Worm (Caenorhabditis elegans) whole organism, late embryonic: ENCODE data around the gene F55A4.13.

ENCODE experiments used
- C38D4.7 ChIP-seq: fragments of 200-800 bp; sonication (Bioruptor generic); optimal IDR thresholded peaks from 2 replicates; lab custom pipeline; 2018; ENCODE audit warnings: mild to moderate bottlenecking, missing genetic modification characterization, moderate library complexity, missing compliant biosample characterization
- F13H6.1 ChIP-seq: sonication (generic microtip); optimal IDR thresholded peaks from 2 replicates; lab custom pipeline; 2016; ENCODE audit warnings: missing genetic modification characterization, missing compliant biosample characterization
- K02D7.2 ChIP-seq: sonication (generic microtip); optimal IDR thresholded peaks from 2 replicates; lab custom pipeline; 2017; ENCODE audit warnings: mild to moderate bottlenecking, missing genetic modification characterization, missing compliant biosample characterization
- Y22D7AL.16 ChIP-seq: sonication (generic microtip); optimal IDR thresholded peaks from 2 replicates; lab custom pipeline; 2016; ENCODE audit warnings: missing genetic modification characterization, missing compliant biosample characterization
- ahr-1 ChIP-seq: sonication (generic microtip); optimal IDR thresholded peaks from 2 replicates; lab custom pipeline; 2016; ENCODE audit warnings: missing genetic modification characterization, missing compliant biosample characterization
- ceh-19 ChIP-seq: fragments of 200-800 bp; sonication (Bioruptor generic); optimal IDR thresholded peaks from 2 replicates; lab custom pipeline; 2018; ENCODE audit warnings: mild to moderate bottlenecking, missing genetic modification characterization, missing compliant biosample characterization
- ceh-2 ChIP-seq: sonication (generic microtip); optimal IDR thresholded peaks from 2 replicates; lab custom pipeline; 2016; ENCODE audit warnings: missing genotype, missing genetic modification characterization, missing compliant biosample characterization
- ceh-22 ChIP-seq: sonication (generic microtip); optimal IDR thresholded peaks from 2 replicates; lab custom pipeline; 2017; ENCODE audit warnings: missing biosample characterization, missing genetic modification characterization
- ceh-24 ChIP-seq: sonication (generic microtip); optimal IDR thresholded peaks from 2 replicates; lab custom pipeline; 2016; ENCODE audit warnings: mild to moderate bottlenecking, missing genetic modification characterization, missing compliant biosample characterization
- ceh-30 ChIP-seq: fragments of 150-350 bp; optimal IDR thresholded peaks from 2 replicates; lab custom pipeline; 2014; ENCODE audit warnings: missing biosample characterization, missing genetic modification characterization
- ceh-31 ChIP-seq: sonication (generic microtip); optimal IDR thresholded peaks from 2 replicates; lab custom pipeline; 2016; ENCODE audit warnings: missing genetic modification characterization, missing compliant biosample characterization
- ceh-34 ChIP-seq: sonication (generic microtip); optimal IDR thresholded peaks from 2 replicates; lab custom pipeline; 2016; ENCODE audit warnings: mild to moderate bottlenecking, missing genetic modification characterization, missing compliant biosample characterization
- ceh-45 ChIP-seq: fragments of 200-800 bp; sonication (Bioruptor generic); IDR thresholded peaks from 2 replicates; pipeline ENCODE4 v1.3.6; 2022; ENCODE audit warnings: missing genetic modification reagents, missing genetic modification characterization, missing compliant biosample characterization
- elt-2 ChIP-seq: sonication (generic microtip); optimal IDR thresholded peaks from 2 replicates; lab custom pipeline; 2016; ENCODE audit warnings: missing genetic modification reagents, missing genetic modification characterization, missing compliant biosample characterization
- elt-4 ChIP-seq: sonication (generic microtip); optimal IDR thresholded peaks from 2 replicates; lab custom pipeline; 2016; ENCODE audit warnings: missing genetic modification characterization, missing compliant biosample characterization
- ets-4 ChIP-seq: sonication (generic microtip); optimal IDR thresholded peaks from 2 replicates; lab custom pipeline; 2016; ENCODE audit warnings: missing genetic modification characterization, missing compliant biosample characterization
- fax-1 ChIP-seq: sonication (generic microtip); optimal IDR thresholded peaks from 2 replicates; lab custom pipeline; 2016; ENCODE audit warnings: missing genotype, missing genetic modification characterization, missing compliant biosample characterization
- fkh-6 ChIP-seq: sonication (generic microtip); optimal IDR thresholded peaks from 2 replicates; lab custom pipeline; 2016; ENCODE audit warnings: missing genetic modification characterization, missing compliant biosample characterization
- gmeb-2 ChIP-seq: sonication (generic microtip); optimal IDR thresholded peaks from 2 replicates; lab custom pipeline; 2016; ENCODE audit warnings: missing genetic modification characterization, inconsistent platforms, missing compliant biosample characterization
- hlh-15 ChIP-seq: sonication (generic microtip); optimal IDR thresholded peaks from 2 replicates; lab custom pipeline; 2016; ENCODE audit warnings: missing genetic modification characterization, missing compliant biosample characterization
- hlh-30 ChIP-seq: sonication (generic microtip); optimal IDR thresholded peaks from 2 replicates; lab custom pipeline; 2017; ENCODE audit warnings: antibody characterized with exemption, missing genetic modification characterization, missing compliant biosample characterization; ENCODE audit not compliant: insufficient read depth
- hlh-8 ChIP-seq: sonication (generic microtip); optimal IDR thresholded peaks from 2 replicates; lab custom pipeline; 2016; ENCODE audit warnings: missing genotype, missing genetic modification characterization, missing compliant biosample characterization
- madf-2 ChIP-seq: sonication (generic microtip); optimal IDR thresholded peaks from 2 replicates; lab custom pipeline; 2017; ENCODE audit warnings: missing genetic modification characterization, missing compliant biosample characterization
- nfya-1 ChIP-seq: sonication (generic microtip); optimal IDR thresholded peaks from 2 replicates; lab custom pipeline; 2017; ENCODE audit warnings: missing genetic modification characterization, mild to moderate bottlenecking, missing compliant biosample characterization, antibody characterized with exemption, moderate library complexity
- nhr-11 ChIP-seq: fragments of 150-350 bp; optimal IDR thresholded peaks from 2 replicates; lab custom pipeline; 2014; ENCODE audit warnings: missing biosample characterization, missing genetic modification characterization
- nhr-232 ChIP-seq: sonication (generic microtip); optimal IDR thresholded peaks from 2 replicates; lab custom pipeline; 2016; ENCODE audit warnings: missing genetic modification characterization, missing compliant biosample characterization
- npax-4 ChIP-seq: sonication (generic microtip); optimal IDR thresholded peaks from 2 replicates; lab custom pipeline; 2016; ENCODE audit warnings: missing genetic modification characterization, missing compliant biosample characterization
- pat-9 ChIP-seq: fragments of 200-800 bp; sonication (Bioruptor generic); optimal IDR thresholded peaks from 2 replicates; lab custom pipeline; 2018; ENCODE audit warnings: mild to moderate bottlenecking, missing genetic modification characterization, moderate library complexity, missing compliant biosample characterization
- pax-1 ChIP-seq: fragments of 150-350 bp; optimal IDR thresholded peaks from 2 replicates; lab custom pipeline; 2014; ENCODE audit warnings: missing biosample characterization, missing genetic modification characterization
- pros-1 ChIP-seq: fragments of 150-350 bp; optimal IDR thresholded peaks from 2 replicates; lab custom pipeline; 2014; ENCODE audit warnings: missing biosample characterization, missing genetic modification reagents, missing genetic modification characterization
- sdc-2 ChIP-seq: sonication (generic microtip); optimal IDR thresholded peaks from 2 replicates; lab custom pipeline; 2016; ENCODE audit warnings: missing genotype, missing genetic modification characterization, missing compliant biosample characterization
- sox-2 ChIP-seq: fragments of 200-800 bp; sonication (Bioruptor generic); IDR thresholded peaks from 2 replicates; pipeline ENCODE4 v1.3.6; 2022; ENCODE audit warnings: missing genetic modification reagents, missing genetic modification characterization, missing compliant biosample characterization
- sox-4 ChIP-seq: sonication (generic microtip); optimal IDR thresholded peaks from 2 replicates; lab custom pipeline; 2017; ENCODE audit warnings: mild to moderate bottlenecking, missing genetic modification characterization, inconsistent platforms, missing compliant biosample characterization
- syd-9 ChIP-seq: sonication (generic microtip); optimal IDR thresholded peaks from 2 replicates; lab custom pipeline; 2016; ENCODE audit warnings: mild to moderate bottlenecking, missing genetic modification characterization, moderate library complexity, missing compliant biosample characterization
- tbx-2 ChIP-seq: sonication (generic microtip); optimal IDR thresholded peaks from 2 replicates; lab custom pipeline; 2016; ENCODE audit warnings: missing genetic modification characterization, missing compliant biosample characterization
- unc-42 ChIP-seq: sonication (generic microtip); optimal IDR thresholded peaks from 2 replicates; lab custom pipeline; 2016; ENCODE audit warnings: missing genotype, missing genetic modification characterization, missing compliant biosample characterization
- ztf-16 ChIP-seq: sonication (generic microtip); optimal IDR thresholded peaks from 2 replicates; lab custom pipeline; 2017; ENCODE audit warnings: missing genetic modification characterization, missing compliant biosample characterization

F55A4.13 gene

DNA sequence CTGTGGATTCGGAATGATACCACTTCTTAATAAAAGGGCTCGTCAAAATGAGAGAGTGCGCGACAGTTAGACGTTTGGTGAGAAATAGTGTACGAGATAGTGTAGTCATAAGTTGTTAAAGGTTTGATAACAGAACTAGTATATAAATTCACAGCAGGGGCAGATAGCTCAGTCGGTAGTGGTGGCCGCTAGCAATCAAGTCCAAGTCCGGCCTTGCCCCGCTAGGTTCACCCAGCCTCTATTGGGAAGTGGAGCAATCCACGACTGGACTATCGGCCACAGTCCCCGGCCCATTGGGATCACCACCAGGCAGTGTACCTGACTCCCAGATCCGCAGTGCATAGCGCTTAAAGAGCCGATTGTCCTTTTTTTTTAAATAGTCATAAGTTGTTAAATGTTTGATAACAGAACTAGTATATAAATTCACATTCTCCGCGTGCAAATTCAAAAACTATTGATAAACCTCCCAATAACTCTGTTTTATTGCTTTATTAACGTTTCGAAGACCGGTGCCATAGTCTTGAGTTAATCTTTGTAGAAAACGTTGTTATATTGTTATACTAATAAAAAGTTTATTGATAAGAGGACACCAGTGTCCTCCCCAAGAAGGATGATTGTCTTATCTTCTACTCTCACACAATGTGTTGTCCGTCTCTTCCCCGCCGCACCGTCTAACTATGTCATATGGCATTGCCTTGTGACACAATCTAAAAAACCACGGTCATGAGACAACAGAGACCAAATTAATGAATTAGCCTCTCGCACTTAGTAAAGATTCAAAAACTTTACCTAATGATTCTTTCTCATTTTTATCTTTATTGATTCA is 6.5 kb downstream of the F55A4.13 start:
- TF ChIP-seq ztf-16 = no peak
- TF ChIP-seq Y22D7AL.16 (tag; lab: Kevin White, UChicago) = no peak
- no peak for TF ChIP-seq sdc-2 (tag; lab: Kevin White, UChicago)
- TF ChIP-seq hlh-30 (tag; lab: Kevin White, UChicago) = peak; percentile 61
- no peak for TF ChIP-seq ceh-2 (tag; lab: Kevin White, UChicago)
- no peak for TF ChIP-seq hlh-15 (tag; lab: Kevin White, UChicago)
- 0 out of 2 replicates have a peak, but pooled peaks have one; percentile 21 for TF ChIP-seq ceh-45 (GFP tag; lab: Robert Waterston, UW)
- no peak for TF ChIP-seq tbx-2 (tag; lab: Kevin White, UChicago)
- no peak for TF ChIP-seq pax-1 (tag; lab: Kevin White, UChicago)
- TF ChIP-seq elt-2 (tag; lab: Kevin White, UChicago) = peak; percentile 79
- no peak for TF ChIP-seq nhr-11 (tag; lab: Kevin White, UChicago)
- no peak for TF ChIP-seq ceh-19 (GFP tag; lab: Kevin White, UChicago)
- no peak for TF ChIP-seq ceh-24 (tag; lab: Kevin White, UChicago)

DNA sequence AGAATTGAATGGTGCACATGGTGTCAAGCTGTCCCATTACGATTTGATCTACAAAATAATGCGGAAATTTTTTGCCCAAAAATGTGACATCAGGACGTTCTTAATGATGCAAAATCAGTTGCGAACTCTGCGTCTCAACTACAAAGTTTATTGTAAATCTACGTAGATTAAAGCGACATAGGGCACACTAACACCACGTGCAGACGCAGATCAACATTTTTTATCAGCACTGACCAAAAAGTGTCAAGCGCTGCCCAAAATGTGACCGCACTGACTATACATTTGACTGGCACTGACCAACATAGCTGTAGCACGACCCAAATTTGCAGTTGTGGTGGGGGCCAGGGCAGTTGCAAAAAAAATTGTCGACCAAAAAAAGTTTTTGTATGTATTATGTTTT is 7.8 kb downstream of the F55A4.13 start:
- TF ChIP-seq elt-2 (tag; lab: Kevin White, UChicago) (no peak), syd-9 (tag; lab: Kevin White, UChicago) (no peak), ceh-30 (tag; lab: Kevin White, UChicago) (no peak), sox-4 (no peak), pat-9 (tag; lab: Kevin White, UChicago) (no peak), gmeb-2 (no peak), nfya-1 (tag; lab: Kevin White, UChicago) (no peak), hlh-8 (no peak), ceh-45 (GFP tag; lab: Robert Waterston, UW) (no peak)
- TF ChIP-seq, all 69 proteins: peak for 0

- TF ChIP-seq sox-2 (GFP tag; lab: Robert Waterston, UW) (0 out of 2 replicates have a peak, but pooled peaks have one; percentile 19), Y22D7AL.16 (tag; lab: Kevin White, UChicago) (no peak), ahr-1 (no peak), ceh-31 (tag; lab: Kevin White, UChicago) (peak; percentile 77), F13H6.1 (tag; lab: Kevin White, UChicago) (no peak), nhr-232 (tag; lab: Kevin White, UChicago) (no peak), unc-42 (tag; lab: Kevin White, UChicago) (no peak), fkh-6 (tag; lab: Kevin White, UChicago) (no peak), ceh-34 (tag; lab: Kevin White, UChicago) (no peak), K02D7.2 (tag; lab: Kevin White, UChicago) (no peak), hlh-30 (tag; lab: Kevin White, UChicago) (no peak), C38D4.7 (GFP tag; lab: Kevin White, UChicago) (no peak), ceh-45 (GFP tag; lab: Robert Waterston, UW) (no peak), npax-4 (tag; lab: Kevin White, UChicago) (no peak), gmeb-2 (no peak), pros-1 (peak; percentile 57)
Measured at ce11 chrX:1005026-1005425, 12.3 kb downstream of the F55A4.13 start.

DNA sequence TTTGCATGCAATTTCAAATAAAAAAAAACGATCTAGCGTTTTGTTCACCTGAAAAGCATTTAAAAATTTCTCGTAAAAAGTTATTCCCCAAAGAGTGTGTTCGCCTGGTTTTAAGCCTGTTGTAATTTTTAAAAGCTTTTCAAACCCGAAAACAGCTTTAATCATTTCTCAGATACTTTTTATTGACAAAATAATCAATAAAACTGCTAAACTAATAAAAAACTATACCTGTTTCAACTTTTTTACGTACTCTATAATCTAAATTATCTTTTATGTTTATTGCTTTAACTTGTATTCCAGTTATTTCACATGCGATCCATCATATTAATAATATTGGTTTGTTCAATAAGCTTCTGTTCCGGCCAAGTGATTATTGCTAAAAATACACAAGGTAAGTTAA is 13.3 kb downstream of the F55A4.13 start, which contains the start of gene cutl-21:
cutl-21 (plus strand) TSS at position 301 of the 400 bp plus-strand sequence.
- TF ChIP-seq ceh-22 (no peak), elt-4 (tag; lab: Kevin White, UChicago) (no peak), C38D4.7 (GFP tag; lab: Kevin White, UChicago) (no peak), pax-1 (tag; lab: Kevin White, UChicago) (no peak), pros-1 (no peak), madf-2 (tag; lab: Kevin White, UChicago) (no peak), hlh-30 (tag; lab: Kevin White, UChicago) (no peak), ets-4 (tag; lab: Kevin White, UChicago) (no peak), unc-42 (tag; lab: Kevin White, UChicago) (no peak), ceh-24 (tag; lab: Kevin White, UChicago) (no peak), F13H6.1 (tag; lab: Kevin White, UChicago) (no peak), ceh-2 (tag; lab: Kevin White, UChicago) (no peak), fkh-6 (tag; lab: Kevin White, UChicago) (no peak), fax-1 (no peak)
- TF ChIP-seq, all 69 proteins: peak for 0
